Fruit fly (Drosophila melanogaster) whole organism, embryonic: ENCODE results near the gene bumpel.
A peak's percentile ranks its signal among the peaks of the same experiment; 100 is the strongest.

ENCODE experiments used
- BEAF-32 ChIP-seq: fragments of 200-800 bp; sonication (Bioruptor generic); optimal IDR thresholded peaks from 3 replicates; lab custom pipeline; 2017; ENCODE audit warnings: missing biosample characterization, missing genetic modification characterization, mild to moderate bottlenecking, moderate library complexity, missing genetic modification reagents
- CG1024 ChIP-seq: fragments of 200-800 bp; sonication (Bioruptor generic); IDR thresholded peaks from 2 replicates; pipeline ENCODE4 v1.3.6; 2022; ENCODE audit warnings: missing biosample characterization, missing genetic modification characterization
- CG12299 ChIP-seq: fragments of 200-800 bp; sonication (Bioruptor generic); optimal IDR thresholded peaks from 2 replicates; lab custom pipeline; 2018; ENCODE audit warnings: missing biosample characterization, mild to moderate bottlenecking, missing genetic modification characterization
- CG14710 ChIP-seq: fragments of 200-800 bp; sonication (Bioruptor generic); optimal IDR thresholded peaks from 3 replicates; lab custom pipeline; 2019; ENCODE audit warnings: missing biosample characterization, mild to moderate bottlenecking, missing genetic modification characterization, moderate library complexity
- CG15269 ChIP-seq: fragments of 200-800 bp; sonication (Bioruptor generic); optimal IDR thresholded peaks from 2 replicates; lab custom pipeline; 2018; ENCODE audit warnings: missing biosample characterization, mild to moderate bottlenecking, missing genetic modification characterization, moderate library complexity
- CG17568 ChIP-seq: fragments of 200-800 bp; sonication (Bioruptor generic); optimal IDR thresholded peaks from 2 replicates; lab custom pipeline; 2018; ENCODE audit warnings: missing biosample characterization, mild to moderate bottlenecking, missing genetic modification characterization, moderate library complexity
- CG2202 ChIP-seq: fragments of 200-800 bp; sonication (Bioruptor generic); optimal IDR thresholded peaks from 2 replicates; lab custom pipeline; 2018; ENCODE audit warnings: missing biosample characterization, mild to moderate bottlenecking, missing genetic modification characterization
- CG3163 ChIP-seq: fragments of 200-800 bp; sonication (Bioruptor generic); optimal IDR thresholded peaks from 3 replicates; lab custom pipeline; 2016; ENCODE audit warnings: missing biosample characterization, missing genetic modification characterization
- CG3726 ChIP-seq: fragments of 200-800 bp; sonication (Bioruptor generic); IDR thresholded peaks from 3 replicates; pipeline ENCODE4, ENCODE4 v1.3.6; 2022; ENCODE audit warnings: missing biosample characterization, missing genetic modification characterization
- CG3838 ChIP-seq: fragments of 200-800 bp; sonication (Bioruptor generic); optimal IDR thresholded peaks from 3 replicates; lab custom pipeline; 2016; ENCODE audit warnings: missing biosample characterization, missing genetic modification characterization
- CG6791 ChIP-seq: fragments of 200-800 bp; sonication (Bioruptor generic); IDR thresholded peaks from 3 replicates; pipeline ENCODE4 v1.3.6; 2022; ENCODE audit warnings: missing biosample characterization, missing genetic modification characterization; ENCODE audit not compliant: partially characterized antibody
- CG8924 ChIP-seq: fragments of 200-800 bp; optimal IDR thresholded peaks from 3 replicates; lab custom pipeline; 2019; ENCODE audit warnings: missing biosample characterization, mild to moderate bottlenecking, missing genetic modification characterization, moderate library complexity
- CG9932 ChIP-seq: fragments of 200-800 bp; sonication (Bioruptor generic); IDR thresholded peaks from 2 replicates; pipeline ENCODE4 v1.3.6; 2022; ENCODE audit warnings: missing biosample characterization, missing genetic modification characterization
- CoRest ChIP-seq: fragments of 200-800 bp; sonication (Bioruptor generic); optimal IDR thresholded peaks from 3 replicates; lab custom pipeline; 2018; ENCODE audit warnings: missing biosample characterization, mild to moderate bottlenecking, missing genetic modification characterization, moderate library complexity
- Dll ChIP-seq: fragments of 200-800 bp; sonication (Bioruptor generic); IDR thresholded peaks from 4 replicates; pipeline ENCODE4 v1.3.6; 2022; ENCODE audit warnings: missing biosample characterization, missing genetic modification characterization; ENCODE audit not compliant: partially characterized antibody
- Doc2 ChIP-seq: fragments of 200-800 bp; sonication (Bioruptor generic); IDR thresholded peaks from 2 replicates; pipeline ENCODE4 v1.3.6; 2022; ENCODE audit warnings: missing biosample characterization, missing genetic modification characterization
- ERR ChIP-seq: fragments of 200-800 bp; sonication (Bioruptor generic); optimal IDR thresholded peaks from 2 replicates; lab custom pipeline; 2016; ENCODE audit warnings: missing biosample characterization, missing genetic modification characterization
- GATAe ChIP-seq: fragments of 200-800 bp; sonication (Bioruptor generic); conservative IDR thresholded peaks from 2 replicates; pipeline ENCODE4 v1.3.6; 2022; ENCODE audit warnings: missing biosample characterization, missing genetic modification characterization
- HLH4C ChIP-seq: fragments of 200-800 bp; sonication (Bioruptor generic); IDR thresholded peaks from 3 replicates; pipeline ENCODE4 v1.3.6; 2022; ENCODE audit warnings: missing biosample characterization, missing genetic modification characterization; ENCODE audit not compliant: partially characterized antibody
- Hey ChIP-seq: fragments of 200-800 bp; sonication (Bioruptor generic); optimal IDR thresholded peaks from 3 replicates; lab custom pipeline; 2018; ENCODE audit warnings: missing biosample characterization, mild to moderate bottlenecking, missing genetic modification characterization
- Hmr ChIP-seq: fragments of 200-800 bp; sonication (Bioruptor generic); optimal IDR thresholded peaks from 3 replicates; lab custom pipeline; 2017; ENCODE audit warnings: mild to moderate bottlenecking, missing biosample characterization, missing genetic modification reagents, missing genetic modification characterization
- MESR4 ChIP-seq: fragments of 200-800 bp; sonication (Bioruptor generic); optimal IDR thresholded peaks from 2 replicates; lab custom pipeline; 2018; ENCODE audit warnings: missing biosample characterization, mild to moderate bottlenecking, missing genetic modification characterization, moderate library complexity
- NC2β ChIP-seq: fragments of 200-800 bp; sonication (Bioruptor generic); optimal IDR thresholded peaks from 2 replicates; lab custom pipeline; 2016; ENCODE audit warnings: missing biosample characterization, missing genetic modification characterization
- Nf-YB ChIP-seq: fragments of 200-800 bp; sonication (Bioruptor generic); optimal IDR thresholded peaks from 3 replicates; lab custom pipeline; 2019; ENCODE audit warnings: missing biosample characterization, mild to moderate bottlenecking, missing genetic modification characterization, moderate library complexity
- YL-1 ChIP-seq: fragments of 200-800 bp; sonication (Bioruptor generic); optimal IDR thresholded peaks from 3 replicates; lab custom pipeline; 2017; ENCODE audit warnings: missing biosample characterization, mild to moderate bottlenecking, missing genetic modification characterization
- amos ChIP-seq: fragments of 200-800 bp; sonication (Bioruptor generic); IDR thresholded peaks from 2 replicates; pipeline ENCODE4 v1.3.6; 2022; ENCODE audit warnings: missing biosample characterization, missing genetic modification characterization; ENCODE audit not compliant: partially characterized antibody
- bab2 ChIP-seq: fragments of 200-800 bp; sonication (Bioruptor generic); optimal IDR thresholded peaks from 2 replicates; lab custom pipeline; 2016; ENCODE audit warnings: missing biosample characterization, missing genetic modification characterization
- bbx ChIP-seq: fragments of 200-800 bp; sonication (Bioruptor generic); IDR thresholded peaks from 2 replicates; pipeline ENCODE4 v1.3.6; 2022; ENCODE audit warnings: missing biosample characterization, missing genetic modification characterization; ENCODE audit not compliant: partially characterized antibody
- br ChIP-seq: fragments of >200 bp; optimal IDR thresholded peaks from 2 replicates; lab custom pipeline; 2017
- caup ChIP-seq: fragments of 200-800 bp; sonication (Bioruptor generic); optimal IDR thresholded peaks from 3 replicates; lab custom pipeline; 2017; ENCODE audit warnings: missing biosample characterization, mild to moderate bottlenecking, missing genetic modification characterization, moderate library complexity; ENCODE audit not compliant: severe bottlenecking
- chn ChIP-seq: fragments of 200-800 bp; sonication (Bioruptor generic); optimal IDR thresholded peaks from 2 replicates; lab custom pipeline; 2016; ENCODE audit warnings: missing biosample characterization, missing genetic modification characterization
- dati ChIP-seq: fragments of 200-800 bp; sonication (Bioruptor generic); IDR thresholded peaks from 2 replicates; pipeline ENCODE4 v1.3.6; 2022; ENCODE audit warnings: missing biosample characterization, missing genetic modification characterization
- dmrt11E ChIP-seq: fragments of 200-800 bp; sonication (Bioruptor generic); optimal IDR thresholded peaks from 3 replicates; lab custom pipeline; 2018; ENCODE audit warnings: missing biosample characterization, mild to moderate bottlenecking, missing genetic modification characterization, moderate library complexity
- emc ChIP-seq: fragments of 200-800 bp; sonication (Bioruptor generic); optimal IDR thresholded peaks from 2 replicates; lab custom pipeline; 2016; ENCODE audit warnings: missing biosample characterization, missing genetic modification characterization
- eyg ChIP-seq: fragments of 200-800 bp; sonication (Bioruptor generic); optimal IDR thresholded peaks from 3 replicates; lab custom pipeline; 2016; ENCODE audit warnings: missing biosample characterization, missing genetic modification characterization
- fd64A ChIP-seq: fragments of 200-800 bp; sonication (Bioruptor generic); optimal IDR thresholded peaks from 3 replicates; lab custom pipeline; 2018; ENCODE audit warnings: missing biosample characterization, mild to moderate bottlenecking, missing genetic modification characterization
- grau ChIP-seq: fragments of 200-800 bp; optimal IDR thresholded peaks from 3 replicates; lab custom pipeline; 2019; ENCODE audit warnings: missing biosample characterization, mild to moderate bottlenecking, missing genetic modification characterization, moderate library complexity
- gro ChIP-seq: fragments of 200-800 bp; sonication (Bioruptor generic); optimal IDR thresholded peaks from 2 replicates; lab custom pipeline; 2016; ENCODE audit warnings: missing biosample characterization, missing genetic modification characterization
- gsb-n ChIP-seq: fragments of 200-800 bp; sonication (Bioruptor generic); optimal IDR thresholded peaks from 3 replicates; lab custom pipeline; 2018; ENCODE audit warnings: missing biosample characterization, mild to moderate bottlenecking, missing genetic modification characterization
- hb ChIP-seq: fragments of 200-800 bp; sonication (Bioruptor generic); IDR thresholded peaks from 3 replicates; pipeline ENCODE4 v1.3.6; 2022; ENCODE audit warnings: missing biosample characterization, missing genetic modification characterization; ENCODE audit not compliant: partially characterized antibody
- hbn ChIP-seq: fragments of 200-800 bp; sonication (Bioruptor generic); IDR thresholded peaks from 2 replicates; pipeline ENCODE4 v1.3.6; 2022; ENCODE audit warnings: missing biosample characterization, missing genetic modification characterization; ENCODE audit not compliant: partially characterized antibody
- nerfin-1 ChIP-seq: fragments of 200-800 bp; sonication (Bioruptor generic); optimal IDR thresholded peaks from 3 replicates; lab custom pipeline; 2019; ENCODE audit warnings: missing biosample characterization, mild to moderate bottlenecking, missing genetic modification characterization, moderate library complexity
- onecut ChIP-seq: fragments of 200-800 bp; sonication (Bioruptor generic); IDR thresholded peaks from 2 replicates; pipeline ENCODE4 v1.3.6; 2022; ENCODE audit warnings: missing biosample characterization, missing genetic modification characterization
- sens ChIP-seq: fragments of 200-800 bp; sonication (Bioruptor generic); peaks from one replicate; lab custom pipeline; 2016; ENCODE audit warnings: missing biosample characterization, missing genetic modification characterization
- sima ChIP-seq: fragments of 200-800 bp; sonication (Bioruptor generic); optimal IDR thresholded peaks from 2 replicates; lab custom pipeline; 2016; ENCODE audit warnings: missing biosample characterization, missing genetic modification characterization
- slp2 ChIP-seq: fragments of 200-800 bp; sonication (Bioruptor generic); optimal IDR thresholded peaks from 2 replicates; lab custom pipeline; 2016; ENCODE audit warnings: missing biosample characterization, missing genetic modification characterization
- sna ChIP-seq: fragments of 200-800 bp; sonication (Bioruptor generic); IDR thresholded peaks from 2 replicates; pipeline ENCODE4 v1.3.6; 2022; ENCODE audit warnings: missing biosample characterization, missing genetic modification characterization; ENCODE audit not compliant: partially characterized antibody
- stc ChIP-seq: fragments of 200-800 bp; sonication (Bioruptor generic); IDR thresholded peaks from 2 replicates; pipeline ENCODE4 v1.3.6; 2022; ENCODE audit warnings: missing biosample characterization, missing genetic modification characterization
- sug ChIP-seq: fragments of 200-800 bp; optimal IDR thresholded peaks from 2 replicates; lab custom pipeline; 2019; ENCODE audit warnings: missing biosample characterization, mild to moderate bottlenecking, missing genetic modification characterization, moderate library complexity
- trem ChIP-seq: fragments of 200-800 bp; optimal IDR thresholded peaks from 3 replicates; lab custom pipeline; 2019; ENCODE audit warnings: missing biosample characterization, mild to moderate bottlenecking, missing genetic modification characterization, moderate library complexity
- vvl ChIP-seq: fragments of 200-800 bp; sonication (Bioruptor generic); IDR thresholded peaks from 2 replicates; pipeline ENCODE4 v1.3.6; 2022; ENCODE audit warnings: missing biosample characterization, missing genetic modification characterization

bumpel gene

dm6 chr3R:11437528-11437927 lies 19.1 kb upstream of the bumpel start, which contains the start of gene CG17230 (continued):
- TF ChIP-seq BEAF-32 (GFP tag; lab: Kevin White, UChicago), result peak; percentile 81
- peak; percentile 24 for TF ChIP-seq CoRest (tag; lab: Kevin White, UChicago)
- TF ChIP-seq Dll, result peak; percentile 77
- peak; percentile 1 for TF ChIP-seq gro (GFP tag; lab: Kevin White, UChicago)
- TF ChIP-seq CG1024 (GFP tag; lab: Robert Waterston, UW), result no peak
- no peak for TF ChIP-seq chn (GFP tag; lab: Kevin White, UChicago)
- peak; percentile 16; the same call in 1 of the 2 replicates for TF ChIP-seq CG9932
- no peak for TF ChIP-seq sima (GFP tag; lab: Kevin White, UChicago)
- TF ChIP-seq bab2 (GFP tag; lab: Kevin White, UChicago), result no peak
- peak; percentile 38 for TF ChIP-seq trem (tag; lab: Kevin White, UChicago)
- TF ChIP-seq CG6791 (GFP tag; lab: Robert Waterston, UW), result peak; percentile 81
- no peak for TF ChIP-seq CG15269 (tag; lab: Kevin White, UChicago)
- TF ChIP-seq eyg (GFP tag; lab: Kevin White, UChicago), result no peak
- TF ChIP-seq sna (GFP tag; lab: Robert Waterston, UW), result peak; percentile 76
- TF ChIP-seq CG3163 (GFP tag; lab: Kevin White, UChicago), result no peak
- TF ChIP-seq dmrt11E (tag; lab: Kevin White, UChicago), result peak; percentile 18
- no peak for TF ChIP-seq NC2β (GFP tag; lab: Kevin White, UChicago)
- peak; percentile 64 for TF ChIP-seq HLH4C (GFP tag; lab: Robert Waterston, UW)
- TF ChIP-seq onecut (GFP tag; lab: Robert Waterston, UW), result no peak
- no peak for TF ChIP-seq sens (GFP tag; lab: Kevin White, UChicago)
- TF ChIP-seq gsb-n (tag; lab: Kevin White, UChicago), result no peak
- no peak for TF ChIP-seq slp2 (GFP tag; lab: Kevin White, UChicago)
- TF ChIP-seq amos (GFP tag; lab: Robert Waterston, UW), result peak; percentile 89
- TF ChIP-seq fd64A (GFP tag; lab: Kevin White, UChicago), result peak; percentile 17
- no peak for TF ChIP-seq Nf-YB
- peak; percentile 84 for TF ChIP-seq bbx (GFP tag; lab: Robert Waterston, UW)
- TF ChIP-seq emc, result no peak
- TF ChIP-seq CG17568 (GFP tag; lab: Kevin White, UChicago), result no peak
- 0 out of 2 replicates have a peak, but pooled peaks have one; percentile 8 for TF ChIP-seq vvl (GFP tag; lab: Robert Waterston, UW)
- TF ChIP-seq nerfin-1 (tag; lab: Kevin White, UChicago), result no peak
- TF ChIP-seq Hmr, result peak; percentile 8
- TF ChIP-seq ERR (GFP tag; lab: Kevin White, UChicago), result no peak
- TF ChIP-seq CG8924 (tag; lab: Kevin White, UChicago), result peak; percentile 71
- TF ChIP-seq CG3838 (GFP tag; lab: Kevin White, UChicago), result peak; percentile 72
- no peak for TF ChIP-seq stc (GFP tag; lab: Robert Waterston, UW)
- no peak for TF ChIP-seq Doc2 (GFP tag; lab: Robert Waterston, UW)
- no peak for TF ChIP-seq caup (GFP tag; lab: Kevin White, UChicago)
- no peak for TF ChIP-seq GATAe (GFP tag; lab: Robert Waterston, UW)
- no peak for TF ChIP-seq br (lab: Kevin White, UChicago)
- TF ChIP-seq CG3726 (GFP tag; lab: Robert Waterston, UW), result no peak
- peak; percentile 14 for TF ChIP-seq grau
- TF ChIP-seq hb (GFP tag; lab: Robert Waterston, UW), result peak; percentile 64; the same call in 2 of the 3 replicates
- TF ChIP-seq sug (tag; lab: Kevin White, UChicago), result peak; percentile 18
- peak; percentile 43 for TF ChIP-seq CG14710 (tag; lab: Kevin White, UChicago)
- peak; percentile 47 for TF ChIP-seq YL-1 (GFP tag; lab: Kevin White, UChicago)
- no peak for TF ChIP-seq CG2202 (tag; lab: Kevin White, UChicago)
- TF ChIP-seq hbn (GFP tag; lab: Robert Waterston, UW), result peak; percentile 82
- TF ChIP-seq CG12299 (tag; lab: Kevin White, UChicago), result no peak
- no peak for TF ChIP-seq Hey
- TF ChIP-seq MESR4, result peak; percentile 32
- TF ChIP-seq dati (GFP tag; lab: Robert Waterston, UW), result no peak
